Worm (Caenorhabditis elegans) whole organism, L1 larva: Measurements from ENCODE around the gene F49F1.7.
A peak's percentile ranks its signal among the peaks of the same experiment; 100 is the strongest.

Experiments used
- C04F5.9 ChIP-seq: sonication (generic microtip); optimal IDR thresholded peaks from 2 replicates; lab custom pipeline; 2016; ENCODE audit warnings: missing genetic modification characterization, missing compliant biosample characterization
- C16A3.4 ChIP-seq: fragments of 150-350 bp; optimal IDR thresholded peaks from 2 replicates; lab custom pipeline; 2014; ENCODE audit warnings: missing biosample characterization, missing genetic modification characterization
- F16B12.6 ChIP-seq: fragments of 150-350 bp; optimal IDR thresholded peaks from 2 replicates; lab custom pipeline; 2014; ENCODE audit warnings: missing biosample characterization, missing genetic modification characterization
- Y116A8C.19 ChIP-seq: sonication (generic microtip); optimal IDR thresholded peaks from 2 replicates; lab custom pipeline; 2016; ENCODE audit warnings: missing compliant biosample characterization, missing genetic modification characterization, borderline replicate concordance
- aha-1 ChIP-seq: fragments of 150-350 bp; optimal IDR thresholded peaks from 2 replicates; lab custom pipeline; 2014; ENCODE audit warnings: missing biosample characterization, missing genetic modification characterization
- aly-2 ChIP-seq: fragments of 150-350 bp; optimal IDR thresholded peaks from 2 replicates; lab custom pipeline; 2014; ENCODE audit warnings: missing biosample characterization, missing genetic modification characterization
- blmp-1 ChIP-seq: fragments of 150-350 bp; optimal IDR thresholded peaks from 2 replicates; lab custom pipeline; 2014; ENCODE audit warnings: missing biosample characterization, missing genetic modification characterization
- ceh-63 ChIP-seq: fragments of 200-800 bp; sonication (Bioruptor generic); optimal IDR thresholded peaks from 2 replicates; lab custom pipeline; 2018; ENCODE audit warnings: mild to moderate bottlenecking, missing genetic modification characterization, missing compliant biosample characterization
- ceh-82 ChIP-seq, 3 experiments: fragments of 150-350 bp in 1 of 3; sonication (generic microtip) in 2 of 3; optimal IDR thresholded peaks; 2 replicates each; lab custom pipeline; 2014 to 2017; ENCODE audit warnings: missing biosample characterization in 3 of 3, missing genetic modification characterization in 3 of 3
- dpl-1 ChIP-seq, 3 experiments: fragments of 150-350 bp in 2 of 3; sonication (generic microtip) in 1 of 3; optimal IDR thresholded peaks; 2 replicates each; lab custom pipeline; 2014 to 2017; ENCODE audit warnings: missing biosample characterization in 3 of 3, missing genetic modification characterization in 3 of 3, missing genetic modification reagents in 3 of 3
- efl-1 ChIP-seq, 4 experiments: fragments of 150-350 bp; optimal IDR thresholded peaks in 3 of 4; peaks in 1 of 4; 1 replicate in 1 of 4; 2 replicates in 3 of 4; lab custom pipeline; 2014; ENCODE audit warnings: missing biosample characterization in 2 of 4, missing genetic modification characterization in 2 of 4, missing genetic modification reagents in 2 of 4
- efl-3 ChIP-seq: fragments of 200-800 bp; sonication (Bioruptor generic); optimal IDR thresholded peaks from 2 replicates; lab custom pipeline; 2018; ENCODE audit warnings: mild to moderate bottlenecking, missing genetic modification characterization, missing compliant biosample characterization
- egl-13 ChIP-seq: sonication (generic microtip); optimal IDR thresholded peaks from 2 replicates; lab custom pipeline; 2016; ENCODE audit warnings: missing genotype, missing genetic modification reagents, missing genetic modification characterization, missing compliant biosample characterization
- elt-2 ChIP-seq: sonication (generic microtip); optimal IDR thresholded peaks from 2 replicates; lab custom pipeline; 2016; ENCODE audit warnings: missing genetic modification characterization, mild to moderate bottlenecking, inconsistent platforms, missing compliant biosample characterization, missing genetic modification reagents
- fkh-10 ChIP-seq: sonication (generic microtip); optimal IDR thresholded peaks from 2 replicates; lab custom pipeline; 2017; ENCODE audit warnings: missing biosample characterization, missing genetic modification reagents, missing genetic modification characterization
- fkh-4 ChIP-seq: sonication (generic microtip); optimal IDR thresholded peaks from 2 replicates; lab custom pipeline; 2016; ENCODE audit warnings: missing compliant biosample characterization, missing genetic modification characterization, borderline replicate concordance
- grh-1 ChIP-seq: fragments of 200-800 bp; sonication (Bioruptor generic); IDR thresholded peaks from 2 replicates; pipeline ENCODE4 v1.3.6; 2022; ENCODE audit warnings: missing genetic modification reagents, missing genetic modification characterization, missing compliant biosample characterization
- hlh-17 ChIP-seq: fragments of 200-800 bp; sonication (Bioruptor generic); optimal IDR thresholded peaks from 2 replicates; lab custom pipeline; 2018; ENCODE audit warnings: missing genetic modification characterization, mild to moderate bottlenecking, missing compliant biosample characterization, moderate library complexity, borderline replicate concordance
- hlh-4 ChIP-seq: sonication (generic microtip); optimal IDR thresholded peaks from 2 replicates; lab custom pipeline; 2016; ENCODE audit warnings: mild to moderate bottlenecking, missing genetic modification characterization, missing compliant biosample characterization
- irx-1 ChIP-seq: sonication (generic microtip); optimal IDR thresholded peaks from 2 replicates; lab custom pipeline; 2016; ENCODE audit warnings: missing genetic modification characterization, missing compliant biosample characterization
- jun-1 ChIP-seq: fragments of 150-350 bp; optimal IDR thresholded peaks from 2 replicates; lab custom pipeline; 2014; ENCODE audit warnings: missing biosample characterization, missing genetic modification reagents, missing genetic modification characterization
- lin-13 ChIP-seq: fragments of 150-350 bp; optimal IDR thresholded peaks from 2 replicates; lab custom pipeline; 2014; ENCODE audit warnings: missing biosample characterization, missing genetic modification reagents, missing genetic modification characterization
- lin-14 ChIP-seq: fragments of 200-800 bp; sonication (Bioruptor generic); optimal IDR thresholded peaks from 2 replicates; lab custom pipeline; 2018; ENCODE audit warnings: mild to moderate bottlenecking, missing genetic modification characterization, moderate library complexity, missing compliant biosample characterization
- lin-35 ChIP-seq, 2 experiments: fragments of 150-350 bp; optimal IDR thresholded peaks; 2 replicates each; lab custom pipeline; 2014; ENCODE audit warnings: missing biosample characterization in 2 of 2, missing genetic modification characterization in 2 of 2, missing genetic modification reagents in 2 of 2
- mdl-1 ChIP-seq, 2 experiments: fragments of 150-350 bp; optimal IDR thresholded peaks; 2 replicates each; lab custom pipeline; 2014 to 2017; ENCODE audit warnings: missing biosample characterization in 2 of 2, missing genetic modification characterization in 2 of 2, inconsistent platforms in 1 of 2
- nhr-19 ChIP-seq: fragments of 200-800 bp; sonication (Bioruptor generic); conservative IDR thresholded peaks from 2 replicates; pipeline ENCODE4 v1.3.6; 2022; ENCODE audit warnings: missing genetic modification characterization, missing compliant biosample characterization
- nhr-85 ChIP-seq: sonication (generic microtip); peaks from one replicate; lab custom pipeline; 2016; ENCODE audit warnings: missing genetic modification characterization, inconsistent platforms, missing compliant biosample characterization
- nhr-90 ChIP-seq: sonication (generic microtip); optimal IDR thresholded peaks from 2 replicates; lab custom pipeline; 2016; ENCODE audit warnings: mild to moderate bottlenecking, missing genetic modification characterization, missing compliant biosample characterization; ENCODE audit not compliant: poor library complexity
- rnt-1 ChIP-seq: sonication (generic microtip); optimal IDR thresholded peaks from 2 replicates; lab custom pipeline; 2016; ENCODE audit warnings: mild to moderate bottlenecking, missing genetic modification characterization, moderate library complexity, missing compliant biosample characterization
- skn-1 ChIP-seq: fragments of 150-350 bp; optimal IDR thresholded peaks from 2 replicates; lab custom pipeline; 2014; ENCODE audit warnings: missing biosample characterization, missing genetic modification characterization
- snu-23 ChIP-seq: sonication (generic microtip); optimal IDR thresholded peaks from 2 replicates; lab custom pipeline; 2016; ENCODE audit warnings: missing genetic modification characterization, missing compliant biosample characterization
- sptf-1 ChIP-seq: fragments of 150-350 bp; optimal IDR thresholded peaks from 2 replicates; lab custom pipeline; 2014; ENCODE audit warnings: missing biosample characterization, missing genetic modification characterization
- swsn-7 ChIP-seq: sonication (generic microtip); optimal IDR thresholded peaks from 2 replicates; lab custom pipeline; 2016; ENCODE audit warnings: missing genetic modification characterization, missing compliant biosample characterization
- tbx-2 ChIP-seq: sonication (generic microtip); optimal IDR thresholded peaks from 2 replicates; lab custom pipeline; 2016; ENCODE audit warnings: missing genetic modification characterization, missing compliant biosample characterization
- unc-130 ChIP-seq: fragments of 150-350 bp; optimal IDR thresholded peaks from 2 replicates; lab custom pipeline; 2017; ENCODE audit warnings: missing biosample characterization, missing genetic modification characterization, inconsistent platforms
- unc-62 ChIP-seq: fragments of 150-350 bp; optimal IDR thresholded peaks from 2 replicates; lab custom pipeline; 2014; ENCODE audit warnings: missing biosample characterization, missing genetic modification reagents, missing genetic modification characterization
- zag-1 ChIP-seq: fragments of 150-350 bp; optimal IDR thresholded peaks from 2 replicates; lab custom pipeline; 2014; ENCODE audit warnings: missing biosample characterization, missing genetic modification characterization
- zip-4 ChIP-seq: fragments of 200-800 bp; sonication (Bioruptor generic); optimal IDR thresholded peaks from 2 replicates; lab custom pipeline; 2018; ENCODE audit warnings: mild to moderate bottlenecking, missing genetic modification characterization, moderate library complexity, missing compliant biosample characterization
- ztf-11 ChIP-seq, 2 experiments: sonication (generic microtip); optimal IDR thresholded peaks; 2 replicates each; lab custom pipeline; 2016 to 2017; ENCODE audit warnings: missing genetic modification characterization in 2 of 2, missing biosample characterization in 1 of 2, missing compliant biosample characterization in 1 of 2

The F49F1.7 gene

DNA sequence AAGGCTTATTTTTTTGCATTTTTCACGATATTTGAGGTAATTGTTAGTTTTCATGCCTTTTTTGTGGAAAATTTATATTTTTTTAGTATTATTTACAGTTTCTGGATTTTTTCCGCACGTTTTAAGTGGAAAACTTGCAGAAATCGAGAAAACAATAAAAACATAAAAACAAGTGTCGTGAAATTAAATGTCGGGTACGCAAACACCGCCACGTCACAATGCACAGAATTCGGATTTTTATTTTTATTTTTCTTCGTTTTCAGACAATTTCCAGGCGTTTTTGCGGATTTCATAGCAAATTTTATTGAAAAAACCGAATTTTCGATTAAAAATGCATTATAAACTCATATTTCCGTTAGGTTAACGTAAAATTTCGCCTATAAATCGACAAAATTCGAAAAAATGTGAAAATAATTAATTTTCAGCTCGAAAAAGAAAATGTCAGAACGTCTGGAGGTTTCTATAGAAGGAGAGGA is 39.7 kb downstream of the F49F1.7 start, which contains the start of gene C35B1.2 (continued):
- TF ChIP-seq efl-1 (optimal IDR thresholded peaks at IDR 0.05; lab: Kevin White, UChicago): peak; percentile 31 to 55
- TF ChIP-seq efl-1 (GFP tag; optimal IDR thresholded peaks at IDR 0.05 in 1 of 2; lab: Kevin White, UChicago): peak; percentile 36 to 88
- TF ChIP-seq zip-4 (GFP tag; lab: Kevin White, UChicago): no peak
- TF ChIP-seq ceh-63 (GFP tag; lab: Kevin White, UChicago): no peak
- no peak for TF ChIP-seq egl-13 (tag; lab: Kevin White, UChicago)
- no peak for TF ChIP-seq hlh-17 (GFP tag; lab: Kevin White, UChicago)
- TF ChIP-seq zag-1: no peak
- no peak for TF ChIP-seq fkh-4
- peak; percentile 63 for TF ChIP-seq nhr-85
- no peak for TF ChIP-seq hlh-4
- TF ChIP-seq ztf-11 (tag; optimal IDR thresholded peaks at IDR 0.05; lab: Kevin White, UChicago): no peak
- TF ChIP-seq lin-13 (GFP tag; lab: Kevin White, UChicago): no peak
- TF ChIP-seq fkh-10 (GFP tag; lab: Kevin White, UChicago): no peak
- peak; percentile 24 for TF ChIP-seq swsn-7
- no peak for TF ChIP-seq rnt-1 (tag; lab: Kevin White, UChicago)
- peak; percentile 41 for TF ChIP-seq snu-23 (GFP tag; lab: Kevin White, UChicago)
- TF ChIP-seq grh-1 (GFP tag; lab: Robert Waterston, UW): no peak
- TF ChIP-seq aly-2: no peak
- no peak for TF ChIP-seq aha-1 (tag; lab: Kevin White, UChicago)
- no peak for TF ChIP-seq C16A3.4 (tag; lab: Kevin White, UChicago)
- TF ChIP-seq dpl-1 (GFP tag; optimal IDR thresholded peaks at IDR 0.05; lab: Kevin White, UChicago): peak; percentile 2 to 57 (median 54)
- TF ChIP-seq ceh-82 (tag; optimal IDR thresholded peaks at IDR 0.05; lab: Kevin White, UChicago): no peak
- TF ChIP-seq, all 84 proteins: peak for 16

DNA sequence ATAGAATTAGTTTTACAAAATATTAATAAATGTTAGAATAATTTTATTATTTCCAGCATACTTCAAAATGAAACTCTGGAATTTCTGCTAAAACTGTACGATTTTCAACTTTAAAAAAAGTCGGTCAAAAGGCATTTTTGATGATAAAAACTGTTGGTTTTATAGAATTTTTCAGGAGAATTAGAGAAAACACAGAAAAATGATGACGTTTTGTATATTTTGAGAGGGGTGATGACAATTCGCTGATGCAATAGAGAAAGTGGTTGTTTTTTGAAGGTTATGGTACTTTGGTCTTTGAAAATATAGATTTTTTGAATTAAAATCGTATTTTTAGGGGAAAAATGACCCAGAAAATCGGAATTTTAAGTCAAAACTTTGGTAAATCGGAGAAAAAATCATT is 40.5 kb downstream of the F49F1.7 start:
- no peak for TF ChIP-seq ceh-63 (GFP tag; lab: Kevin White, UChicago)
- TF ChIP-seq blmp-1: peak; percentile 8
- peak in 1 of 2 experiments; percentile 57 for TF ChIP-seq lin-35 (GFP tag; optimal IDR thresholded peaks at IDR 0.05; lab: Kevin White, UChicago)
- TF ChIP-seq nhr-19 (GFP tag; lab: Robert Waterston, UW): peak; percentile 28; the same call in 1 of the 2 replicates
- TF ChIP-seq skn-1: peak; percentile 98
- peak; percentile 48 for TF ChIP-seq elt-2 (tag; lab: Kevin White, UChicago)
- TF ChIP-seq rnt-1 (tag; lab: Kevin White, UChicago): no peak
- TF ChIP-seq nhr-90 (tag; lab: Kevin White, UChicago): peak; percentile 7
- peak; percentile 27 for TF ChIP-seq snu-23 (GFP tag; lab: Kevin White, UChicago)
- TF ChIP-seq unc-130 (tag; lab: Kevin White, UChicago): no peak
- TF ChIP-seq nhr-85: peak; percentile 83

- TF ChIP-seq zip-4 (GFP tag; lab: Kevin White, UChicago) (no peak), sptf-1 (no peak), nhr-90 (tag; lab: Kevin White, UChicago) (no peak), C04F5.9 (tag; lab: Kevin White, UChicago) (no peak), aha-1 (tag; lab: Kevin White, UChicago) (no peak), jun-1 (tag; lab: Kevin White, UChicago) (no peak), lin-14 (GFP tag; lab: Kevin White, UChicago) (no peak), Y116A8C.19 (tag; lab: Kevin White, UChicago) (no peak), efl-3 (GFP tag; lab: Kevin White, UChicago) (no peak), skn-1 (no peak), F16B12.6 (no peak), tbx-2 (tag; lab: Kevin White, UChicago) (no peak), unc-62 (GFP tag; lab: Kevin White, UChicago) (no peak), irx-1 (tag; lab: Kevin White, UChicago) (no peak), mdl-1 (tag; optimal IDR thresholded peaks at IDR 0.05; lab: Kevin White, UChicago) (no peak)
Observed at ce11 chrIV:4084109-4084508, 41.4 kb downstream of the F49F1.7 start, which contains the start of gene C35B1.5. TSS of gene C35B1.5 (minus strand) at chrIV:4084209.
